Worm (Caenorhabditis elegans) whole organism, young adult: Measurements from ENCODE around the gene B0303.7.
A peak's percentile ranks its signal among the peaks of the same experiment; 100 is the strongest.

Source experiments
- B0019.2 ChIP-seq: fragments of 200-800 bp; sonication (Bioruptor generic); conservative IDR thresholded peaks from 2 replicates; pipeline ENCODE4 v1.3.6; 2022; ENCODE audit warnings: missing genetic modification reagents, missing genetic modification characterization, missing compliant biosample characterization
- D2030.7 ChIP-seq: fragments of 200-800 bp; sonication (Bioruptor generic); IDR thresholded peaks from 2 replicates; pipeline ENCODE4 v1.3.6; 2022; ENCODE audit warnings: missing genetic modification reagents, missing genetic modification characterization, missing compliant biosample characterization
- F22D6.2 ChIP-seq: sonication (generic microtip); optimal IDR thresholded peaks from 2 replicates; lab custom pipeline; 2016; ENCODE audit warnings: mild to moderate bottlenecking, missing genetic modification characterization, missing compliant biosample characterization
- F37B4.10 ChIP-seq: fragments of 200-800 bp; sonication (Bioruptor generic); IDR thresholded peaks from 2 replicates; pipeline ENCODE4 v1.3.6; 2022; ENCODE audit warnings: missing genetic modification characterization, missing compliant biosample characterization
- F55B11.4 ChIP-seq: sonication (generic microtip); optimal IDR thresholded peaks from 2 replicates; lab custom pipeline; 2016; ENCODE audit warnings: missing compliant biosample characterization, missing genetic modification characterization, borderline replicate concordance; ENCODE audit not compliant: insufficient read depth
- F57C9.4 ChIP-seq: sonication (generic microtip); optimal IDR thresholded peaks from 2 replicates; lab custom pipeline; 2017; ENCODE audit warnings: mild to moderate bottlenecking, missing genetic modification characterization, missing compliant biosample characterization
- T26A5.8 ChIP-seq: sonication (generic microtip); optimal IDR thresholded peaks from 2 replicates; lab custom pipeline; 2016; ENCODE audit warnings: missing genetic modification characterization, missing compliant biosample characterization
- Y56A3A.18 ChIP-seq: fragments of 200-800 bp; sonication (Bioruptor generic); IDR thresholded peaks from 2 replicates; pipeline ENCODE4 v1.3.6; 2022; ENCODE audit warnings: missing genetic modification reagents, missing genetic modification characterization, missing compliant biosample characterization
- Y79H2A.3 ChIP-seq: fragments of 200-800 bp; sonication (Bioruptor generic); conservative IDR thresholded peaks from 2 replicates; pipeline ENCODE4 v1.3.6; 2022; ENCODE audit warnings: missing genetic modification reagents, missing genetic modification characterization, missing compliant biosample characterization
- Y95B8A.8 ChIP-seq: fragments of 200-800 bp; sonication (Bioruptor generic); IDR thresholded peaks from 2 replicates; pipeline ENCODE4 v1.3.6; 2022; ENCODE audit warnings: missing genetic modification reagents, missing genetic modification characterization, missing compliant biosample characterization
- akir-1 ChIP-seq: fragments of 200-800 bp; sonication (Bioruptor generic); optimal IDR thresholded peaks from 2 replicates; lab custom pipeline; 2018; ENCODE audit warnings: mild to moderate bottlenecking, missing genetic modification characterization, moderate library complexity, missing compliant biosample characterization
- atf-7 ChIP-seq: sonication (generic microtip); optimal IDR thresholded peaks from 2 replicates; lab custom pipeline; 2017; ENCODE audit warnings: mild to moderate bottlenecking, missing genetic modification characterization, missing compliant biosample characterization
- attf-6 ChIP-seq: fragments of 200-800 bp; sonication (Bioruptor generic); IDR thresholded peaks from 2 replicates; pipeline ENCODE4 v1.3.6; 2022; ENCODE audit warnings: missing genetic modification reagents, missing genetic modification characterization, missing compliant biosample characterization
- cebp-1 ChIP-seq, 2 experiments: fragments of 200-800 bp in 1 of 2; sonication (Bioruptor generic) in 1 of 2; sonication (generic microtip) in 1 of 2; IDR thresholded peaks in 1 of 2; optimal IDR thresholded peaks in 1 of 2; 2 replicates each; pipeline versions ENCODE4 v1.3.6 to Lab custom; 2017 to 2022; ENCODE audit warnings: missing compliant biosample characterization in 2 of 2, missing genetic modification characterization in 2 of 2, mild to moderate bottlenecking in 1 of 2, missing genetic modification reagents in 1 of 2, moderate library complexity in 1 of 2
- ceh-40 ChIP-seq: fragments of 200-800 bp; sonication (Bioruptor generic); IDR thresholded peaks from 2 replicates; pipeline ENCODE4 v1.3.6; 2022; ENCODE audit warnings: missing genetic modification characterization, missing compliant biosample characterization
- ceh-58 ChIP-seq: fragments of 200-800 bp; sonication (Bioruptor generic); IDR thresholded peaks from 2 replicates; pipeline ENCODE4 v1.3.6; 2022; ENCODE audit warnings: missing genetic modification characterization, missing compliant biosample characterization
- die-1 ChIP-seq: sonication (generic microtip); optimal IDR thresholded peaks from 2 replicates; lab custom pipeline; 2016; ENCODE audit warnings: missing genotype, mild to moderate bottlenecking, missing genetic modification characterization, missing compliant biosample characterization
- dox-1 ChIP-seq: fragments of 200-800 bp; sonication (Bioruptor generic); IDR thresholded peaks from 2 replicates; pipeline ENCODE4 v1.3.6; 2022; ENCODE audit warnings: missing genetic modification reagents, missing genetic modification characterization, missing compliant biosample characterization
- ets-4 ChIP-seq: fragments of 200-800 bp; sonication (Bioruptor generic); optimal IDR thresholded peaks from 2 replicates; lab custom pipeline; 2018; ENCODE audit warnings: mild to moderate bottlenecking, missing genetic modification characterization, missing compliant biosample characterization
- fkh-3 ChIP-seq: sonication (generic microtip); optimal IDR thresholded peaks from 2 replicates; lab custom pipeline; 2016; ENCODE audit warnings: mild to moderate bottlenecking, missing genetic modification characterization, missing compliant biosample characterization
- gei-17 ChIP-seq: fragments of 200-800 bp; sonication (Bioruptor generic); optimal IDR thresholded peaks from 2 replicates; lab custom pipeline; 2018; ENCODE audit warnings: mild to moderate bottlenecking, missing genetic modification characterization, missing compliant biosample characterization
- hlh-26 ChIP-seq: fragments of 200-800 bp; sonication (Bioruptor generic); conservative IDR thresholded peaks from 2 replicates; pipeline ENCODE4 v1.3.6; 2022; ENCODE audit warnings: missing genetic modification reagents, missing genetic modification characterization, missing compliant biosample characterization
- let-607 ChIP-seq, 2 experiments: fragments of 200-800 bp in 1 of 2; sonication (Bioruptor generic) in 1 of 2; sonication (generic microtip) in 1 of 2; optimal IDR thresholded peaks; 2 replicates each; lab custom pipeline; 2016 to 2018; ENCODE audit warnings: mild to moderate bottlenecking in 2 of 2, missing compliant biosample characterization in 2 of 2, missing genetic modification characterization in 2 of 2, moderate library complexity in 2 of 2, missing genotype in 1 of 2
- lin-40 ChIP-seq: sonication (generic microtip); optimal IDR thresholded peaks from 2 replicates; lab custom pipeline; 2016; ENCODE audit warnings: missing genetic modification characterization, mild to moderate bottlenecking, missing compliant biosample characterization, missing genotype, missing genetic modification reagents
- lin-54 ChIP-seq: fragments of 200-800 bp; sonication (Bioruptor generic); optimal IDR thresholded peaks from 2 replicates; lab custom pipeline; 2018; ENCODE audit warnings: mild to moderate bottlenecking, missing genetic modification characterization, missing compliant biosample characterization
- mcd-1 ChIP-seq: fragments of 200-800 bp; sonication (Bioruptor generic); IDR thresholded peaks from 2 replicates; pipeline ENCODE4 v1.3.6; 2022; ENCODE audit warnings: missing genetic modification reagents, missing genetic modification characterization, missing compliant biosample characterization
- nhr-179 ChIP-seq: sonication (generic microtip); optimal IDR thresholded peaks from 2 replicates; lab custom pipeline; 2016; ENCODE audit warnings: mild to moderate bottlenecking, missing genetic modification characterization, missing compliant biosample characterization
- nhr-80 ChIP-seq: sonication (generic microtip); optimal IDR thresholded peaks from 2 replicates; lab custom pipeline; 2016; ENCODE audit warnings: missing genetic modification characterization, missing compliant biosample characterization
- nhr-90 ChIP-seq: sonication (generic microtip); optimal IDR thresholded peaks from 2 replicates; lab custom pipeline; 2016; ENCODE audit warnings: missing genotype, mild to moderate bottlenecking, missing genetic modification characterization, missing compliant biosample characterization
- pbrm-1 ChIP-seq: fragments of 200-800 bp; sonication (Bioruptor generic); IDR thresholded peaks from 2 replicates; pipeline ENCODE4 v1.3.6; 2022; ENCODE audit warnings: missing genetic modification reagents, missing genetic modification characterization, missing compliant biosample characterization
- snpc-1.1 ChIP-seq: sonication (generic microtip); optimal IDR thresholded peaks from 2 replicates; lab custom pipeline; 2017; ENCODE audit warnings: missing genetic modification characterization, mild to moderate bottlenecking, missing compliant biosample characterization, antibody characterized with exemption, moderate library complexity, missing genotype, missing genetic modification reagents; ENCODE audit not compliant: insufficient read depth
- snpc-1.3 ChIP-seq: sonication (generic microtip); optimal IDR thresholded peaks from 2 replicates; lab custom pipeline; 2017; ENCODE audit warnings: missing genetic modification characterization, mild to moderate bottlenecking, missing compliant biosample characterization, antibody characterized with exemption, moderate library complexity, missing genotype, missing genetic modification reagents; ENCODE audit not compliant: insufficient read depth
- snpc-4 ChIP-seq, 5 experiments: fragments of 150-350 bp in 1 of 5; sonication (generic microtip) in 4 of 5; optimal IDR thresholded peaks; 2 replicates each; lab custom pipeline; 2014 to 2018; ENCODE audit warnings: missing genetic modification characterization in 5 of 5, missing biosample characterization in 3 of 5, antibody characterized with exemption in 2 of 5, mild to moderate bottlenecking in 2 of 5, missing compliant biosample characterization in 2 of 5, missing genotype in 2 of 5, moderate library complexity in 2 of 5, missing genetic modification reagents in 1 of 5
- tbp1 ChIP-seq: fragments of 200-800 bp; sonication (Bioruptor generic); optimal IDR thresholded peaks from 2 replicates; lab custom pipeline; 2018; ENCODE audit warnings: mild to moderate bottlenecking, missing genetic modification characterization, missing compliant biosample characterization
- unc-130 ChIP-seq: sonication (generic microtip); optimal IDR thresholded peaks from 2 replicates; lab custom pipeline; 2016; ENCODE audit warnings: missing genetic modification reagents, missing genetic modification characterization, missing compliant biosample characterization
- zfh-2 ChIP-seq: fragments of 200-800 bp; sonication (Bioruptor generic); conservative IDR thresholded peaks from 2 replicates; pipeline ENCODE4 v1.3.6; 2022; ENCODE audit warnings: missing genetic modification reagents, missing genetic modification characterization, missing compliant biosample characterization
- ztf-28 ChIP-seq: fragments of 200-800 bp; sonication (Bioruptor generic); IDR thresholded peaks from 2 replicates; pipeline ENCODE4 v1.3.6; 2022; ENCODE audit warnings: missing genetic modification reagents, missing genetic modification characterization, missing compliant biosample characterization

B0303.7 gene

ce11 chrIII:8656055-8656454, 37.4 kb upstream of the B0303.7 start:
- TF ChIP-seq ztf-28 (GFP tag; lab: Robert Waterston, UW) (no peak), atf-7 (tag; lab: Kevin White, UChicago) (no peak), Y79H2A.3 (GFP tag; lab: Robert Waterston, UW) (no peak), ets-4 (GFP tag; lab: Kevin White, UChicago) (no peak), B0019.2 (no peak), cebp-1 (GFP tag; IDR thresholded peaks at IDR 0.05; lab: Robert Waterston, UW) (no peak), cebp-1 (tag; optimal IDR thresholded peaks at IDR 0.05; lab: Kevin White, UChicago) (peak; percentile 29)

ce11 chrIII:8656957-8657356, 36.5 kb upstream of the B0303.7 start:
- TF ChIP-seq F57C9.4 (tag; lab: Kevin White, UChicago) (no peak), F55B11.4 (tag; lab: Kevin White, UChicago) (no peak), let-607 (tag; optimal IDR thresholded peaks at IDR 0.05; lab: Kevin White, UChicago) (peak in 1 of 2 experiments; percentile 20), Y56A3A.18 (GFP tag; lab: Robert Waterston, UW) (no peak), nhr-90 (no peak), fkh-3 (tag; lab: Kevin White, UChicago) (no peak), ceh-58 (no peak), F22D6.2 (tag; lab: Kevin White, UChicago) (no peak), gei-17 (GFP tag; lab: Kevin White, UChicago) (no peak), pbrm-1 (GFP tag; lab: Robert Waterston, UW) (no peak), T26A5.8 (no peak), dox-1 (GFP tag; lab: Robert Waterston, UW) (no peak), ztf-28 (GFP tag; lab: Robert Waterston, UW) (no peak), D2030.7 (no peak), lin-54 (GFP tag; lab: Kevin White, UChicago) (no peak), lin-40 (tag; lab: Kevin White, UChicago) (peak; percentile 10), die-1 (no peak), tbp1 (GFP tag; lab: Kevin White, UChicago) (peak; percentile 47), attf-6 (GFP tag; lab: Robert Waterston, UW) (no peak), Y95B8A.8 (no peak), zfh-2 (GFP tag; lab: Robert Waterston, UW) (no peak), nhr-179 (tag; lab: Kevin White, UChicago) (no peak), akir-1 (GFP tag; lab: Kevin White, UChicago) (no peak), cebp-1 (GFP tag; IDR thresholded peaks at IDR 0.05; lab: Robert Waterston, UW) (no peak), cebp-1 (tag; optimal IDR thresholded peaks at IDR 0.05; lab: Kevin White, UChicago) (peak; percentile 21), snpc-4 (GFP tag; optimal IDR thresholded peaks at IDR 0.05; lab: Kevin White, UChicago) (no peak), snpc-4 (tag; optimal IDR thresholded peaks at IDR 0.05; lab: Kevin White, UChicago) (no peak), mcd-1 (GFP tag; lab: Robert Waterston, UW) (no peak), nhr-80 (tag; lab: Kevin White, UChicago) (peak; percentile 76), unc-130 (GFP tag; lab: Kevin White, UChicago) (no peak), ceh-40 (GFP tag; lab: Robert Waterston, UW) (no peak), hlh-26 (GFP tag; lab: Robert Waterston, UW) (no peak), snpc-1.3 (tag; lab: Kevin White, UChicago) (no peak), snpc-1.1 (tag; lab: Kevin White, UChicago) (no peak), F37B4.10 (GFP tag; lab: Robert Waterston, UW) (no peak)
